Worm (Caenorhabditis elegans): ENCODE data around the gene F26F4.5.

- TF ChIP-seq dao-5 (tag; optimal IDR thresholded peaks at IDR 0.05) (no peak), him-1 (tag; optimal IDR thresholded peaks at IDR 0.05) (no peak)
Measured at ce11 chrIII:4905405-4905804, 14.4 kb upstream of the F26F4.5 start, which contains the start of gene F26F4.8.

Measured in whole organism, L4/young adult.